Worm (Caenorhabditis elegans): Measurements from ENCODE around the gene mig-13.

Gene mig-13

DNA sequence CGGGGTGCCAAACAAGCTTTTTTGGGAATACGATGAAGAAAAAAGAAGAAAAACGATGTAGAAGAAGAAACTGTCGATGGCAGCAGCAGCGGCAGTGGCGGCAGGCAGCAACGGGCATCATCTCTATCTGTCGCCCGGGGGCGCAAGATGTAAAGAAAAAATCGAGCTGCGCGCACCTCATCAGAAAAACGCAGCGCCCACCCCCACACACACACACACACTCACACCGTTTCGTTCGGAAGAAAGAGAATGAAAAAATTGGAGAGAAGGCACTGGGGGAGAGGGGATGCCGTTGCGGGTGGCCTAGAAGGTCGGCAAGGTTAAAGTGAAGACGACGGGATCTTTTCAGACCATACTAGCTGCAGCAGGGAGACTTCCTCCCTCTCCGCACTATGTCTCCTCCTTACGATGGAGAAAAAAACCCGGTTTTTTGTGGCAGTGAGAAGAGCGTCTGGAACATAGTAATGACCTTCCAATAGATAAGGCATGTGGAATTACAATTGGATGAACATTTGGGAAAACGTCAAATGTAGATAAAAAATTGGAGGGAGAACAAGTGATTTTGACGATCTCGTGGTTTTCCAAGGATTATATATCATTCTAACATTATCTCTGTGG lies 13.3 kb upstream of the mig-13 start:
- peak in 1 of 2 experiments; percentile 37 for TF ChIP-seq mdl-1 (tag; optimal IDR thresholded peaks at IDR 0.05)
- peak; percentile 2 for TF ChIP-seq jun-1 (tag; optimal IDR thresholded peaks at IDR 0.05)
- TF ChIP-seq tbx-2 (tag; optimal IDR thresholded peaks at IDR 0.05): peak; percentile 17
- no peak for TF ChIP-seq lir-3 (tag; optimal IDR thresholded peaks at IDR 0.05; ENCODE audit: poor library complexity)
- TF ChIP-seq nhr-90 (tag; optimal IDR thresholded peaks at IDR 0.05; ENCODE audit: poor library complexity): peak; percentile 72
- no peak for TF ChIP-seq egl-13 (tag; optimal IDR thresholded peaks at IDR 0.05)
- TF ChIP-seq snu-23 (GFP tag; optimal IDR thresholded peaks at IDR 0.05): peak; percentile 56
- TF ChIP-seq nhr-77 (tag; optimal IDR thresholded peaks at IDR 0.05): no peak
- TF ChIP-seq lin-14 (GFP tag; optimal IDR thresholded peaks at IDR 0.05): peak; percentile 65
- no peak for TF ChIP-seq unc-62 (GFP tag; optimal IDR thresholded peaks at IDR 0.05)
- no peak for TF ChIP-seq nhr-47 (tag; optimal IDR thresholded peaks at IDR 0.05)
- no peak for TF ChIP-seq ztf-4 (tag; optimal IDR thresholded peaks at IDR 0.05)
- no peak for TF ChIP-seq efl-1 (optimal IDR thresholded peaks at IDR 0.05)
- TF ChIP-seq efl-1 (GFP tag; optimal IDR thresholded peaks at IDR 0.05 in 1 of 2): no peak
- TF ChIP-seq nhr-71 (tag; optimal IDR thresholded peaks at IDR 0.05): peak; percentile 54
- no peak for TF ChIP-seq isw-1 (GFP tag; IDR thresholded peaks at IDR 0.05)
- TF ChIP-seq grh-1 (GFP tag; IDR thresholded peaks at IDR 0.05): 0 out of 2 replicates have a peak, but pooled peaks have one; percentile 33
- peak in 1 of 2 experiments; percentile 16 for TF ChIP-seq lin-35 (GFP tag; optimal IDR thresholded peaks at IDR 0.05)
- TF ChIP-seq nhr-19 (GFP tag; conservative IDR thresholded peaks at IDR 0.05): peak; percentile 41
- TF ChIP-seq swsn-7 (tag; optimal IDR thresholded peaks at IDR 0.05): peak; percentile 32
- TF ChIP-seq nhr-85 (tag): peak; percentile 87
- no peak for TF ChIP-seq zip-4 (GFP tag; optimal IDR thresholded peaks at IDR 0.05)
- TF ChIP-seq ztf-11 (tag; optimal IDR thresholded peaks at IDR 0.05): peak in 1 of 2 experiments; percentile 2
- no peak for TF ChIP-seq alr-1 (tag; optimal IDR thresholded peaks at IDR 0.05; ENCODE audit: borderline replicate concordance)
- no peak for TF ChIP-seq sptf-1 (tag; optimal IDR thresholded peaks at IDR 0.05)
- no peak for TF ChIP-seq ceh-82 (tag; optimal IDR thresholded peaks at IDR 0.05)
- no peak for TF ChIP-seq lin-13 (GFP tag; optimal IDR thresholded peaks at IDR 0.05)
- no peak for TF ChIP-seq ama-1 (optimal IDR thresholded peaks at IDR 0.05)
- TF ChIP-seq blmp-1 (tag; optimal IDR thresholded peaks at IDR 0.05): peak; percentile 58
- no peak for TF ChIP-seq ces-1 (GFP tag; optimal IDR thresholded peaks at IDR 0.05)
- no peak for TF ChIP-seq rnt-1 (tag; optimal IDR thresholded peaks at IDR 0.05)
- peak; percentile 54 for TF ChIP-seq nhr-20 (tag; optimal IDR thresholded peaks at IDR 0.05)
- TF ChIP-seq dpl-1 (GFP tag; optimal IDR thresholded peaks at IDR 0.05): peak in 1 of 3 experiments; percentile 5
- TF ChIP-seq elt-2 (tag; optimal IDR thresholded peaks at IDR 0.05): no peak
- TF ChIP-seq elt-3 (tag; optimal IDR thresholded peaks at IDR 0.05): peak in 2 of 6 experiments; percentile 8 to 48
- TF ChIP-seq unc-86 (tag; optimal IDR thresholded peaks at IDR 0.05): no peak
- TF ChIP-seq hpl-2 (GFP tag; optimal IDR thresholded peaks at IDR 0.05): no peak
- peak; percentile 80 for TF ChIP-seq pag-3 (tag; optimal IDR thresholded peaks at IDR 0.05; ENCODE audit: borderline replicate concordance, insufficient read depth)

DNA sequence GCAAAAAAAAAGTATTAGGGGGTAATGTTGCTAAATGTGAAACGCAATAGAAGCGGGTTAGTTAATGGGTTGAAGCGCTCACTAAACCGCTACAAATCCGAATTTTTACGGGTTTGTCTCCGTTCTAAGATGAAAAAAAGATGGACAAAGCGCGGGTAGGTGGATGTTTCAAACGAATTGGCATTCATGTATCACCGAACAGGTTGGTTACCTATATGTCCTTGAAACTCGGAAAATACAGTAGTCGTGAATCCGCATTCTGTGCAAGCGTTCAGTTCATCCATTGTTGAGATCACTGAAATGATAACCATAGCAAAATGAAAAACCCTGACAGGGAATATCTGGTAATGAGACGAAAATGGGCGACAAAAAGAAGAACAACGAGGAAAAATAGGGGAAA lies 11.3 kb upstream of the mig-13 start, which contains the start of gene ztf-16:
TSS of gene ztf-16 (minus strand) at position 299 of the 400 bp plus-strand sequence.
- TF ChIP-seq mep-1 (tag; optimal IDR thresholded peaks at IDR 0.05): peak; percentile 18
- TF ChIP-seq elt-3 (tag; optimal IDR thresholded peaks at IDR 0.05): no peak
- TF ChIP-seq blmp-1 (tag; optimal IDR thresholded peaks at IDR 0.05): peak; percentile 9
- peak; percentile 68 for TF ChIP-seq nhr-85 (tag)

Data from whole organism, L1 larva.